Fruit fly (Drosophila melanogaster): ENCODE measurements around the gene CG5938.

Gene CG5938

DNA sequence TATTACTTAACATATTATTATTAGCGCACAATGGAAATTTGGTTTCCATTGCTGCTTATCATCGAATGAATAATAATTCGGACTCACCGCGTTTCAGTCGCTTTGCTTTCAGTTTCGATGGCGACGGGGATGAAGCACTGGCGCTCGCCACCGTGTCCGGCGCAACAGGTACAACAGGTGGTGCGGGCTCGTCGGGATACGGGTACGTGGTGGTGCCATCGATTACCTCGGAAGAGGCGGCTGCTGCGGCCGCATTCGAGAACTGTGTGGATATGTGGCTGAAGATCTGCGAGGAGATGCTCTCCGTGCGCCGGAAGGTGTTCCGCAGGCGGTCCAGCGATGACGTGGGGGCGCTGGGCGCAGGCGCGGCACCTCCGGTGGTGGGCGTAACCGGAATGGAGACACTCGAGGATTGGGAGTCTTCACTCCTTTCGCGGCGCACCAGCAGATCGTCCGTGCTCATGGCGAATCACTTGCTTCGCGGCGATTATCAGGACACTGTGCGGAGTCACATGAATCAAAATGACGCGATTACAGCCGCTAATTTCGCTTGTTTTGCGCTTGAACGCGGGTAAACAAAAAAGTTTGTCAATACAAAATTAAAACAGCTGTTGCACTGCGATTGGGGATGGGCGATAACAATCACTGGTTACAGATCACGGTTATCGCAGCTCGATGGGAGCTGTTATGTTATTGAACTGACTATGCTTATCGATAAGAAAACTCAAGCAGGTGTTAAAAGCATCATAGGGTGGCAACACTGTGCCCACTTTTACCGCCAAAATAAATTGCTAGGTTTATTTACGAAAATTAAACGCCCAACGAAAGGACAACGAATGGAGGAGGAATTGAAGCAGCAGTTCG is 35.9 kb upstream of the CG5938 start, which contains the start of the genes CG31064 and PolA2:
CG31064 (minus strand) TSS at position 648 of the 864 bp plus-strand sequence.
PolA2 (plus strand) TSS at position 726 of the 864 bp plus-strand sequence.
- TF ChIP-seq CG7101 (tag; optimal IDR thresholded peaks at IDR 0.05) (no peak), ovo (GFP tag; optimal IDR thresholded peaks at IDR 0.05) (no peak), Crg-1 (GFP tag; optimal IDR thresholded peaks at IDR 0.05) (peak; percentile 38), cic (GFP tag; optimal IDR thresholded peaks at IDR 0.05) (peak; percentile 6), bab1 (GFP tag; optimal IDR thresholded peaks at IDR 0.05) (peak; percentile 24), CG1620 (GFP tag; optimal IDR thresholded peaks at IDR 0.05) (peak; percentile 30), CG14711 (tag; optimal IDR thresholded peaks at IDR 0.05) (peak; percentile 55), Mnt (GFP tag; optimal IDR thresholded peaks at IDR 0.05) (peak; percentile 34), pad (GFP tag; optimal IDR thresholded peaks at IDR 0.05) (peak; percentile 5)

DNA sequence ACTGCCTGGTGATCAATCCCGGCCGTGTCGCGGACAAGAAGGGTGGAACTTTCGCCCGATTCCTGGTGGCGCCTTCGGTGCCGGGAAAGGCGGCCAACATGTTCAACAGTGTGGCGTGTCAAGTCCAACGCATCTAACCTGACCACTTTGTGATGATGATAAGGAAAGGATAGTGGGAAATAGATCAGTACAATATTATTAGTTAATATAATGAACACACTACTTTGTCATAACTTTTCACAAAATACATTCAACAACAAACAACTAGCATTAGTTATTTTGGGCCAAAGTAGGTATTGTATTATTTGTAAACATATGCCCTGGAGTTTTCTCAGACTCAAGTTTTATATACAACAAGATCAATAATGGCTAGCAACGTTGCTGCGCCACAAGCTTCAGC is 33.6 kb upstream of the CG5938 start, which contains the start of gene CG17991:
CG17991 (plus strand) TSS at position 301 of the 400 bp plus-strand sequence.
- TF ChIP-seq cic (GFP tag; optimal IDR thresholded peaks at IDR 0.05): no peak
- no peak for TF ChIP-seq bab1 (GFP tag; optimal IDR thresholded peaks at IDR 0.05)
- no peak for TF ChIP-seq cnc (optimal IDR thresholded peaks at IDR 0.05)
- no peak for TF ChIP-seq tj (GFP tag; optimal IDR thresholded peaks at IDR 0.05)
- TF ChIP-seq kay (GFP tag; ENCODE audit: borderline replicate concordance): no peak
- TF ChIP-seq ovo (GFP tag; optimal IDR thresholded peaks at IDR 0.05): no peak
- no peak for TF ChIP-seq CG12768 (GFP tag; optimal IDR thresholded peaks at IDR 0.05)
- no peak for TF ChIP-seq pad (GFP tag; optimal IDR thresholded peaks at IDR 0.05)
- no peak for TF ChIP-seq Mnt (GFP tag; optimal IDR thresholded peaks at IDR 0.05)
- no peak for TF ChIP-seq CG5204 (GFP tag; optimal IDR thresholded peaks at IDR 0.05)
- no peak for TF ChIP-seq Crg-1 (GFP tag; optimal IDR thresholded peaks at IDR 0.05)
- TF ChIP-seq CG1620 (GFP tag; optimal IDR thresholded peaks at IDR 0.05): no peak
- no peak for TF ChIP-seq CG11617 (GFP tag; optimal IDR thresholded peaks at IDR 0.05)
- no peak for TF ChIP-seq CG7045 (GFP tag; optimal IDR thresholded peaks at IDR 0.05)
- no peak for TF ChIP-seq Hr96 (GFP tag; optimal IDR thresholded peaks at IDR 0.05)
- TF ChIP-seq toe (GFP tag; optimal IDR thresholded peaks at IDR 0.05): no peak

DNA sequence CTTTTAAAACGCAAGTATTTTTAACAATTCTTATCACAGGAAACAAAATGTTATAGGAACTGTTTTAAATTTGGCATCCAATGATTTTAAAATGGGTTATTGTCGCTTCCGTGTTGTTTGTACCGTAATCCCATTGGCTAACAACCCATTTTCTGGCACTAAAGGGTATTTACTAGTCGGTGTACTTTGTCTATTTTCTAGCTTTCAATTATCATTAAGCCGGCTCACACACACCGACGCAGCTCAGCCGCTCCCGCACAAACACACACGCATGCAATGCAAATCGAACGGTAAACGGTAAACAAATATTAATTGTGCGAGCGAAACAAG is 30.2 kb upstream of the CG5938 start:
- TF ChIP-seq CG5204 (GFP tag; optimal IDR thresholded peaks at IDR 0.05) (no peak), pad (GFP tag; optimal IDR thresholded peaks at IDR 0.05) (peak; percentile 18), ovo (GFP tag; optimal IDR thresholded peaks at IDR 0.05) (peak; percentile 91)

- TF ChIP-seq toe (GFP tag; optimal IDR thresholded peaks at IDR 0.05) (no peak), cic (GFP tag; optimal IDR thresholded peaks at IDR 0.05) (peak; percentile 60), Crg-1 (GFP tag; optimal IDR thresholded peaks at IDR 0.05) (no peak), CG7045 (GFP tag; optimal IDR thresholded peaks at IDR 0.05) (no peak), Clk (GFP tag; optimal IDR thresholded peaks at IDR 0.05) (no peak), CG5204 (GFP tag; optimal IDR thresholded peaks at IDR 0.05) (no peak), CG11617 (GFP tag; optimal IDR thresholded peaks at IDR 0.05) (no peak), CG12768 (GFP tag; optimal IDR thresholded peaks at IDR 0.05) (peak; percentile 30), CG14711 (tag; optimal IDR thresholded peaks at IDR 0.05) (no peak), kay (GFP tag; ENCODE audit: borderline replicate concordance) (no peak), tj (GFP tag; optimal IDR thresholded peaks at IDR 0.05) (no peak), CG7101 (tag; optimal IDR thresholded peaks at IDR 0.05) (no peak), ovo (GFP tag; optimal IDR thresholded peaks at IDR 0.05) (peak; percentile 57), Hr96 (GFP tag; optimal IDR thresholded peaks at IDR 0.05) (peak; percentile 31), CG1620 (GFP tag; optimal IDR thresholded peaks at IDR 0.05) (peak; percentile 36), CG33017 (tag; optimal IDR thresholded peaks at IDR 0.05) (no peak), pad (GFP tag; optimal IDR thresholded peaks at IDR 0.05) (peak; percentile 30), Mnt (GFP tag; optimal IDR thresholded peaks at IDR 0.05) (peak; percentile 35), bab1 (GFP tag; optimal IDR thresholded peaks at IDR 0.05) (no peak)
Observed at dm6 chr3R:27244742-27245400, 29.7 kb upstream of the CG5938 start, which contains the start of gene CG18766. Gene CG18766, minus strand, starts transcription at chr3R:27245249.

- no peak for TF ChIP-seq Crg-1 (GFP tag; optimal IDR thresholded peaks at IDR 0.05)
- peak in 1 of 2 experiments; percentile 50 for TF ChIP-seq cnc (optimal IDR thresholded peaks at IDR 0.05)
- peak; percentile 4 for TF ChIP-seq tj (GFP tag; optimal IDR thresholded peaks at IDR 0.05)
Observed at dm6 chr3R:27245401-27245757, 29.2 kb upstream of the CG5938 start.

- no peak for TF ChIP-seq cic (GFP tag; optimal IDR thresholded peaks at IDR 0.05)
- no peak for TF ChIP-seq CG1620 (GFP tag; optimal IDR thresholded peaks at IDR 0.05)
- TF ChIP-seq toe (GFP tag; optimal IDR thresholded peaks at IDR 0.05): peak; percentile 7
- peak; percentile 72 for TF ChIP-seq CG7101 (tag; optimal IDR thresholded peaks at IDR 0.05)
- no peak for TF ChIP-seq cnc (optimal IDR thresholded peaks at IDR 0.05)
- peak; percentile 80 for TF ChIP-seq CG14711 (tag; optimal IDR thresholded peaks at IDR 0.05)
- no peak for TF ChIP-seq CG5204 (GFP tag; optimal IDR thresholded peaks at IDR 0.05)
- TF ChIP-seq pad (GFP tag; optimal IDR thresholded peaks at IDR 0.05): no peak
- TF ChIP-seq CG33017 (tag; optimal IDR thresholded peaks at IDR 0.05): peak; percentile 82
- TF ChIP-seq tj (GFP tag; optimal IDR thresholded peaks at IDR 0.05): peak; percentile 25
- no peak for TF ChIP-seq ovo (GFP tag; optimal IDR thresholded peaks at IDR 0.05)
- TF ChIP-seq Mnt (GFP tag; optimal IDR thresholded peaks at IDR 0.05): no peak
- TF ChIP-seq Clk (GFP tag; optimal IDR thresholded peaks at IDR 0.05): no peak
- TF ChIP-seq CG11617 (GFP tag; optimal IDR thresholded peaks at IDR 0.05): peak; percentile 26
- TF ChIP-seq Hr96 (GFP tag; optimal IDR thresholded peaks at IDR 0.05): no peak
- peak; percentile 15 for TF ChIP-seq CG12768 (GFP tag; optimal IDR thresholded peaks at IDR 0.05)
- TF ChIP-seq CG7045 (GFP tag; optimal IDR thresholded peaks at IDR 0.05): peak; percentile 54
- no peak for TF ChIP-seq kay (GFP tag; ENCODE audit: borderline replicate concordance)
- no peak for TF ChIP-seq Crg-1 (GFP tag; optimal IDR thresholded peaks at IDR 0.05)
- peak; percentile 72 for TF ChIP-seq bab1 (GFP tag; optimal IDR thresholded peaks at IDR 0.05)
Observed at dm6 chr3R:27246264-27246663, 28.3 kb upstream of the CG5938 start.

Measured in whole organism, adult.